Worm (Caenorhabditis elegans) whole organism, late embryonic: ENCODE data around the gene sgnh-1.

Source experiments
- C38D4.7 ChIP-seq: fragments of 200-800 bp; sonication (Bioruptor generic); optimal IDR thresholded peaks from 2 replicates; lab custom pipeline; 2018; ENCODE audit warnings: mild to moderate bottlenecking, missing genetic modification characterization, moderate library complexity, missing compliant biosample characterization
- F13H6.1 ChIP-seq: sonication (generic microtip); optimal IDR thresholded peaks from 2 replicates; lab custom pipeline; 2016; ENCODE audit warnings: missing genetic modification characterization, missing compliant biosample characterization
- K02D7.2 ChIP-seq: sonication (generic microtip); optimal IDR thresholded peaks from 2 replicates; lab custom pipeline; 2017; ENCODE audit warnings: mild to moderate bottlenecking, missing genetic modification characterization, missing compliant biosample characterization
- T23F11.4 ChIP-seq: fragments of 200-800 bp; sonication (Bioruptor generic); optimal IDR thresholded peaks from 2 replicates; lab custom pipeline; 2018; ENCODE audit warnings: mild to moderate bottlenecking, missing genetic modification characterization, missing compliant biosample characterization
- ahr-1 ChIP-seq: sonication (generic microtip); optimal IDR thresholded peaks from 2 replicates; lab custom pipeline; 2016; ENCODE audit warnings: missing genetic modification characterization, missing compliant biosample characterization
- ama-1 ChIP-seq: fragments of 150-350 bp; optimal IDR thresholded peaks from 2 replicates; lab custom pipeline; 2014
- ceh-14 ChIP-seq: sonication (generic microtip); optimal IDR thresholded peaks from 2 replicates; lab custom pipeline; 2016; ENCODE audit warnings: missing genotype, missing genetic modification characterization, missing compliant biosample characterization
- ceh-2 ChIP-seq: sonication (generic microtip); optimal IDR thresholded peaks from 2 replicates; lab custom pipeline; 2016; ENCODE audit warnings: missing genotype, missing genetic modification characterization, missing compliant biosample characterization
- ceh-22 ChIP-seq: sonication (generic microtip); optimal IDR thresholded peaks from 2 replicates; lab custom pipeline; 2017; ENCODE audit warnings: missing biosample characterization, missing genetic modification characterization
- ceh-24 ChIP-seq: sonication (generic microtip); optimal IDR thresholded peaks from 2 replicates; lab custom pipeline; 2016; ENCODE audit warnings: mild to moderate bottlenecking, missing genetic modification characterization, missing compliant biosample characterization
- ceh-34 ChIP-seq: sonication (generic microtip); optimal IDR thresholded peaks from 2 replicates; lab custom pipeline; 2016; ENCODE audit warnings: mild to moderate bottlenecking, missing genetic modification characterization, missing compliant biosample characterization
- ceh-45 ChIP-seq: fragments of 200-800 bp; sonication (Bioruptor generic); IDR thresholded peaks from 2 replicates; pipeline ENCODE4 v1.3.6; 2022; ENCODE audit warnings: missing genetic modification reagents, missing genetic modification characterization, missing compliant biosample characterization
- ceh-6 ChIP-seq: fragments of 200-800 bp; sonication (Bioruptor generic); optimal IDR thresholded peaks from 2 replicates; lab custom pipeline; 2018; ENCODE audit warnings: mild to moderate bottlenecking, missing genetic modification characterization, missing compliant biosample characterization
- ceh-9 ChIP-seq: sonication (generic microtip); optimal IDR thresholded peaks from 2 replicates; lab custom pipeline; 2016; ENCODE audit warnings: mild to moderate bottlenecking, missing genetic modification characterization, inconsistent platforms, missing compliant biosample characterization
- dve-1 ChIP-seq: sonication (generic microtip); optimal IDR thresholded peaks from 2 replicates; lab custom pipeline; 2017; ENCODE audit warnings: antibody characterized with exemption, mild to moderate bottlenecking, missing genetic modification characterization, missing compliant biosample characterization
- elt-2 ChIP-seq: sonication (generic microtip); optimal IDR thresholded peaks from 2 replicates; lab custom pipeline; 2016; ENCODE audit warnings: missing genetic modification reagents, missing genetic modification characterization, missing compliant biosample characterization
- elt-4 ChIP-seq: sonication (generic microtip); optimal IDR thresholded peaks from 2 replicates; lab custom pipeline; 2016; ENCODE audit warnings: missing genetic modification characterization, missing compliant biosample characterization
- ets-4 ChIP-seq: sonication (generic microtip); optimal IDR thresholded peaks from 2 replicates; lab custom pipeline; 2016; ENCODE audit warnings: missing genetic modification characterization, missing compliant biosample characterization
- eyg-1 ChIP-seq: sonication (generic microtip); optimal IDR thresholded peaks from 2 replicates; lab custom pipeline; 2016; ENCODE audit warnings: missing genotype, missing genetic modification characterization, missing compliant biosample characterization
- fax-1 ChIP-seq: sonication (generic microtip); optimal IDR thresholded peaks from 2 replicates; lab custom pipeline; 2016; ENCODE audit warnings: missing genotype, missing genetic modification characterization, missing compliant biosample characterization
- hlh-30 ChIP-seq: sonication (generic microtip); optimal IDR thresholded peaks from 2 replicates; lab custom pipeline; 2017; ENCODE audit warnings: antibody characterized with exemption, missing genetic modification characterization, missing compliant biosample characterization; ENCODE audit not compliant: insufficient read depth
- hlh-8 ChIP-seq: sonication (generic microtip); optimal IDR thresholded peaks from 2 replicates; lab custom pipeline; 2016; ENCODE audit warnings: missing genotype, missing genetic modification characterization, missing compliant biosample characterization
- lin-11 ChIP-seq: fragments of 200-800 bp; sonication (Bioruptor generic); optimal IDR thresholded peaks from 2 replicates; lab custom pipeline; 2018; ENCODE audit warnings: mild to moderate bottlenecking, missing genetic modification characterization, missing compliant biosample characterization
- nfya-1 ChIP-seq: sonication (generic microtip); optimal IDR thresholded peaks from 2 replicates; lab custom pipeline; 2017; ENCODE audit warnings: missing genetic modification characterization, mild to moderate bottlenecking, missing compliant biosample characterization, antibody characterized with exemption, moderate library complexity
- nhr-11 ChIP-seq: fragments of 150-350 bp; optimal IDR thresholded peaks from 2 replicates; lab custom pipeline; 2014; ENCODE audit warnings: missing biosample characterization, missing genetic modification characterization
- nhr-232 ChIP-seq: sonication (generic microtip); optimal IDR thresholded peaks from 2 replicates; lab custom pipeline; 2016; ENCODE audit warnings: missing genetic modification characterization, missing compliant biosample characterization
- npax-4 ChIP-seq: sonication (generic microtip); optimal IDR thresholded peaks from 2 replicates; lab custom pipeline; 2016; ENCODE audit warnings: missing genetic modification characterization, missing compliant biosample characterization
- pag-3 ChIP-seq: sonication (generic microtip); optimal IDR thresholded peaks from 2 replicates; lab custom pipeline; 2016; ENCODE audit warnings: missing compliant biosample characterization, missing genetic modification characterization, borderline replicate concordance
- pat-9 ChIP-seq: fragments of 200-800 bp; sonication (Bioruptor generic); optimal IDR thresholded peaks from 2 replicates; lab custom pipeline; 2018; ENCODE audit warnings: mild to moderate bottlenecking, missing genetic modification characterization, moderate library complexity, missing compliant biosample characterization
- pha-2 ChIP-seq: sonication (generic microtip); optimal IDR thresholded peaks from 2 replicates; lab custom pipeline; 2017; ENCODE audit warnings: mild to moderate bottlenecking, missing genetic modification characterization, missing compliant biosample characterization
- pqm-1 ChIP-seq: sonication (generic microtip); optimal IDR thresholded peaks from 2 replicates; lab custom pipeline; 2016; ENCODE audit warnings: missing genetic modification characterization, missing compliant biosample characterization
- rnt-1 ChIP-seq: sonication (generic microtip); optimal IDR thresholded peaks from 2 replicates; lab custom pipeline; 2016; ENCODE audit warnings: missing genetic modification characterization, missing compliant biosample characterization
- sdc-2 ChIP-seq: sonication (generic microtip); optimal IDR thresholded peaks from 2 replicates; lab custom pipeline; 2016; ENCODE audit warnings: missing genotype, missing genetic modification characterization, missing compliant biosample characterization
- sox-2 ChIP-seq: fragments of 200-800 bp; sonication (Bioruptor generic); IDR thresholded peaks from 2 replicates; pipeline ENCODE4 v1.3.6; 2022; ENCODE audit warnings: missing genetic modification reagents, missing genetic modification characterization, missing compliant biosample characterization
- sox-4 ChIP-seq: sonication (generic microtip); optimal IDR thresholded peaks from 2 replicates; lab custom pipeline; 2017; ENCODE audit warnings: mild to moderate bottlenecking, missing genetic modification characterization, inconsistent platforms, missing compliant biosample characterization
- tbx-7 ChIP-seq: sonication (generic microtip); optimal IDR thresholded peaks from 2 replicates; lab custom pipeline; 2016; ENCODE audit warnings: missing genotype, missing genetic modification characterization, missing compliant biosample characterization
- ttx-3 ChIP-seq: sonication (generic microtip); optimal IDR thresholded peaks from 2 replicates; lab custom pipeline; 2016; ENCODE audit warnings: missing genetic modification reagents, missing genetic modification characterization, missing compliant biosample characterization
- unc-3 ChIP-seq, 2 experiments: fragments of 200-800 bp in 1 of 2; sonication (Bioruptor generic) in 1 of 2; sonication (generic microtip) in 1 of 2; conservative IDR thresholded peaks in 1 of 2; optimal IDR thresholded peaks in 1 of 2; 2 replicates each; pipeline versions ENCODE4 v1.3.6 to Lab custom; 2016 to 2022; ENCODE audit warnings: missing compliant biosample characterization in 2 of 2, missing genetic modification characterization in 2 of 2, missing genetic modification reagents in 1 of 2
- unc-55 ChIP-seq: sonication (generic microtip); optimal IDR thresholded peaks from 2 replicates; lab custom pipeline; 2017; ENCODE audit warnings: missing biosample characterization, missing genetic modification reagents, missing genetic modification characterization
- unc-86 ChIP-seq: sonication (generic microtip); optimal IDR thresholded peaks from 2 replicates; lab custom pipeline; 2016; ENCODE audit warnings: missing genetic modification characterization, missing compliant biosample characterization

sgnh-1 gene

ce11 chrIV:4877102-4877501 is 12.6 kb upstream of the sgnh-1 start, which contains the start of gene str-170 (continued):
- TF ChIP-seq elt-2 (tag; lab: Kevin White, UChicago), result no peak
- no peak for TF ChIP-seq nhr-232

DNA sequence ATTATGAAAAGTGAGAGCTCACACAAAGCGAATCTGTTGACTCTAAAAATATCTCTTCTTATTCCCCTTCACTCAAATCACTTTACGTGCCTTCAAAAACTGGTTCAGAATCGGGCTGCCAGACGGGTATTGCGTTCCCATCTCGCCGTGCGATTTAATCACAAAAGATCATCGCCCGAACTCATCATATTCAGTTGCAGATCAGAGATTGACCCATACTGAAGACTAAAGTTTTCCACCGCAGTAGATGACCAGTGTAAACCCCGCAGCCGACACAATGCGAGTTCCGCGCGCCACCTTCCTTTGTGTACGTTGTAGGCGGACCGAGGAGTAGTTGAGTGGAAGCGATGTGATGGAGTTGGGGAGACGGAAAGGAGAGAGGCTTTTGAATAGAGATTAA is 9.1 kb upstream of the sgnh-1 start:
- no peak for TF ChIP-seq pha-2 (tag; lab: Kevin White, UChicago)
- TF ChIP-seq ets-4, result no peak
- TF ChIP-seq F13H6.1, result no peak
- no peak for TF ChIP-seq unc-86 (tag; lab: Kevin White, UChicago)
- no peak for TF ChIP-seq ceh-24 (tag; lab: Kevin White, UChicago)
- no peak for TF ChIP-seq pag-3 (tag; lab: Kevin White, UChicago)
- TF ChIP-seq C38D4.7 (GFP tag; lab: Kevin White, UChicago), result no peak
- TF ChIP-seq eyg-1, result no peak
- TF ChIP-seq tbx-7 (tag; lab: Kevin White, UChicago), result no peak

DNA sequence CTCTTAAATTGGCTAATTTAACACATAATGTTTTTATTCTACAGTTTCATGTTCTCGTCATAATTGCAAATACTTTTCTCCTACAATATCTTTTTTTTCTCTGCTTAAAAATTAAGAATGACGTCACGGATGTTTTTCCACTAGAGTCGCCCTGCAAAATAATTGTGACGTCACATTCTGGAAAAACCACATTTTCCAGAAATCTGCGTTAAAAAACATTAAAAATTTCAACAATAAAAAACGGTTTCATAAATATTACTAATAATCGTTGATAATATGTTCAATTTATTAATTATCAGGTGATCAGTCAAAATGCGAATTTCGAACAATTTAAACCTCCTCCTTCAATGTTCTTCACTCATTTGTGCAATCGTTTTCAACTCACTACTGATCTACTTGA is 5.7 kb upstream of the sgnh-1 start, which contains the start of gene str-166:
Gene str-166 (plus strand): TSS at position 301 of the 400 bp plus-strand sequence.
- TF ChIP-seq hlh-8 (tag; lab: Kevin White, UChicago), result no peak
- no peak for TF ChIP-seq sox-4
- TF ChIP-seq ceh-34 (tag; lab: Kevin White, UChicago), result no peak
- no peak for TF ChIP-seq nhr-11 (tag; lab: Kevin White, UChicago)
- TF ChIP-seq F13H6.1, result no peak
- no peak for TF ChIP-seq nfya-1 (tag; lab: Kevin White, UChicago)
- no peak for TF ChIP-seq dve-1 (tag; lab: Kevin White, UChicago)
- TF ChIP-seq T23F11.4 (GFP tag; lab: Kevin White, UChicago), result no peak
- TF ChIP-seq ceh-22 (tag; lab: Kevin White, UChicago), result no peak
- no peak for TF ChIP-seq pat-9

- TF ChIP-seq elt-4 (tag; lab: Kevin White, UChicago), result no peak
- TF ChIP-seq hlh-30 (tag; lab: Kevin White, UChicago), result no peak
- no peak for TF ChIP-seq ceh-9 (tag; lab: Kevin White, UChicago)
- TF ChIP-seq sdc-2 (tag; lab: Kevin White, UChicago), result no peak
- TF ChIP-seq pqm-1 (tag; lab: Kevin White, UChicago), result no peak
- TF ChIP-seq ceh-2 (tag; lab: Kevin White, UChicago), result no peak
Observed at ce11 chrIV:4885435-4885834, 4.3 kb upstream of the sgnh-1 start.

DNA sequence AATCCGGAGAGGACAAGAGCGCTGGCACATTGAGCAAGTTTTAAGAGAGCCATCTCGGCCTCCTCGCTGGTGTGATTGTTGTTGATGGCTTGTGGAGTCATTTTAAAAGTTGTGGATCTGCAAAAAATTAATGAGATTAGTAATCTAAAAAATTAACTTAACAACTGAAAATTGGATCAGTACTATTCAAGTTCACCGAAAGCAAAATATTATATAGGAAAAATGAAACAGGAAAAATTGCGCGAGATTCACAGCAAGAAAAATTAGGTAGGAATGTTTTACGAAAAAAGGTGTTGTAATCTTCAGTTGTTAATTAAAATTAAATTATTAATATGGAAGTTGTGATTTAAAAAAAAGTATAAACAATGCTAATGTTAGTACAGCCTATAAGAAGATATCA is 2.5 kb upstream of the sgnh-1 start, which contains the start of gene T08B6.1:
Gene T08B6.1 (minus strand): TSS at position 101 of the 400 bp plus-strand sequence.
- no peak for TF ChIP-seq pag-3 (tag; lab: Kevin White, UChicago)
- no peak for TF ChIP-seq nfya-1 (tag; lab: Kevin White, UChicago)
- no peak for TF ChIP-seq elt-4 (tag; lab: Kevin White, UChicago)
- no peak for TF ChIP-seq ceh-45 (GFP tag; lab: Robert Waterston, UW)
- no peak for TF ChIP-seq sox-2 (GFP tag; lab: Robert Waterston, UW)
- no peak for TF ChIP-seq lin-11 (tag; lab: Kevin White, UChicago)
- no peak for TF ChIP-seq ceh-24 (tag; lab: Kevin White, UChicago)
- TF ChIP-seq hlh-8 (tag; lab: Kevin White, UChicago), result no peak

ce11 chrIV:4890543-4890942 is 830 bp downstream of the sgnh-1 start, which contains the start of gene T08B6.9:
Gene T08B6.9 (plus strand): TSS chrIV:4890843.
- TF ChIP-seq nhr-232 (no peak), pag-3 (tag; lab: Kevin White, UChicago) (no peak), ceh-2 (tag; lab: Kevin White, UChicago) (no peak), K02D7.2 (tag; lab: Kevin White, UChicago) (no peak), ceh-14 (tag; lab: Kevin White, UChicago) (no peak), npax-4 (no peak), pqm-1 (tag; lab: Kevin White, UChicago) (no peak), fax-1 (tag; lab: Kevin White, UChicago) (no peak), ttx-3 (tag; lab: Kevin White, UChicago) (no peak), ama-1 (lab: Kevin White, UChicago) (no peak), nfya-1 (tag; lab: Kevin White, UChicago) (no peak), unc-3 (GFP tag; conservative IDR thresholded peaks at IDR 0.05; lab: Robert Waterston, UW) (no peak), unc-3 (tag; optimal IDR thresholded peaks at IDR 0.05; lab: Kevin White, UChicago) (no peak), ahr-1 (tag; lab: Kevin White, UChicago) (no peak), ceh-6 (GFP tag; lab: Kevin White, UChicago) (no peak), rnt-1 (tag; lab: Kevin White, UChicago) (no peak), unc-55 (no peak), nhr-11 (tag; lab: Kevin White, UChicago) (no peak)
- TF ChIP-seq, all 69 proteins: peak for 0
